Worm (Caenorhabditis elegans): ENCODE data around the gene clec-165.

Gene clec-165

DNA sequence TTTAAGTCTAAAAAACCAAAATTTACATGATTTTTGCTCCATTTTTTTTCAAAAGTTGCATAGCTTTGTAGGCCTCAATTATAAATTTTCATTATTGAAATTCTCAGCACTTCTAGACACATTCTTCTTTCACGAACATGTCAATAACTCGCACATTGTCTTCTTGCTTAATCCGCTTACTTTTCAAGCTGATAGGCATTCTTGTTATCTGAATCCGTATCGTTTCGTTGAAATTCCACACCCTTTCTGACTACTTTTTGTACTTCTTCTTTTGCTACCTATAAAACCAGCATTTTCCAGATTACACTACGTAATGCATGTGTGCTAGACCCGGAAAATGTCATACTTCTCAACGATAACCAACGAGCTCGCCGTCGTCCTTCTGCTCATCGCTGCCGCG, 30.4 kb downstream of the clec-165 start, which contains the start of gene W09G12.9:
TSS of gene W09G12.9 (plus strand) at position 301 of the 400 bp plus-strand sequence.
- TF ChIP-seq Y55F3AM.14 (GFP tag; optimal IDR thresholded peaks at IDR 0.05), result no peak
- TF ChIP-seq nhr-237 (tag; optimal IDR thresholded peaks at IDR 0.05), result no peak
- no peak for TF ChIP-seq ama-1 (optimal IDR thresholded peaks at IDR 0.05)
- TF ChIP-seq lin-11 (tag; optimal IDR thresholded peaks at IDR 0.05), result no peak
- TF ChIP-seq nhr-10 (tag; optimal IDR thresholded peaks at IDR 0.05), result no peak
- TF ChIP-seq lin-13 (GFP tag; optimal IDR thresholded peaks at IDR 0.05), result no peak
- TF ChIP-seq ztf-1 (GFP tag; conservative IDR thresholded peaks at IDR 0.05), result no peak
- no peak for TF ChIP-seq blmp-1 (tag; optimal IDR thresholded peaks at IDR 0.05; ENCODE audit: insufficient read depth)
- TF ChIP-seq ZK546.5 (tag; optimal IDR thresholded peaks at IDR 0.05), result no peak
- TF ChIP-seq sma-9 (GFP tag; optimal IDR thresholded peaks at IDR 0.05), result no peak
- TF ChIP-seq sma-9 (tag; optimal IDR thresholded peaks at IDR 0.05), result no peak
- no peak for TF ChIP-seq nhr-21 (tag; optimal IDR thresholded peaks at IDR 0.05)
- no peak for TF ChIP-seq elt-1 (tag; optimal IDR thresholded peaks at IDR 0.05)
- no peak for TF ChIP-seq nhr-23 (tag; optimal IDR thresholded peaks at IDR 0.05)
- TF ChIP-seq lin-39 (tag; optimal IDR thresholded peaks at IDR 0.05), result no peak
- no peak for TF ChIP-seq elt-3 (tag; optimal IDR thresholded peaks at IDR 0.05)
- no peak for TF ChIP-seq ceh-82 (tag; optimal IDR thresholded peaks at IDR 0.05)
- no peak for TF ChIP-seq aly-2 (tag; optimal IDR thresholded peaks at IDR 0.05)
- no peak for TF ChIP-seq crh-2 (tag; optimal IDR thresholded peaks at IDR 0.05)
- no peak for TF ChIP-seq nhr-12 (tag; optimal IDR thresholded peaks at IDR 0.05)

DNA sequence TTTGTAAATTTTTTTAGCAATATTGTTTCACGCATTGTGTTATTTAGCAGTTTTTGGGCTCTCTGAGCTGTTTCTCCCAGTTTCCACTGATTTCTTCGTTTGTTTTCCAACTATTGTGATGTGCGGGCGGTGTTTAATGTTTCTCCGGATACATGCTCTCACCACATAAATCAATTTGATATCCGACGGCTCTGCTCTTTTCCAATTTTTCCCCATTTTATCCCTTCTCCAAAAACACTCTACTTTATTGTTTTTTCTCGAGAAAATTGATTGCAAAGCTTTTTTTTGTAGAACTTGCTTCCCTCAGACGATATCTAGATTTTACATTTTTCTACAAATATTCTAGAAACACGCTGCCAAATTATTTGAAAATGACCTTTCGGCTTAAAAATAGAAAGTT, 31.1 kb downstream of the clec-165 start:
- no peak for TF ChIP-seq lin-13 (GFP tag; optimal IDR thresholded peaks at IDR 0.05)
- TF ChIP-seq C34F6.9 (tag; optimal IDR thresholded peaks at IDR 0.05), result no peak
- no peak for TF ChIP-seq blmp-1 (tag; optimal IDR thresholded peaks at IDR 0.05; ENCODE audit: insufficient read depth)
- TF ChIP-seq nhr-21 (tag; optimal IDR thresholded peaks at IDR 0.05), result no peak
- TF ChIP-seq unc-62 (GFP tag; optimal IDR thresholded peaks at IDR 0.05), result no peak
- no peak for TF ChIP-seq nhr-12 (tag; optimal IDR thresholded peaks at IDR 0.05)
- TF ChIP-seq peb-1 (tag; optimal IDR thresholded peaks at IDR 0.05), result no peak
- no peak for TF ChIP-seq mdl-1 (tag; optimal IDR thresholded peaks at IDR 0.05)
- TF ChIP-seq R02D3.7 (tag; optimal IDR thresholded peaks at IDR 0.05), result no peak
- no peak for TF ChIP-seq aly-2 (tag; optimal IDR thresholded peaks at IDR 0.05)
- no peak for TF ChIP-seq unc-39 (tag; optimal IDR thresholded peaks at IDR 0.05)
- TF ChIP-seq gmeb-1 (tag; optimal IDR thresholded peaks at IDR 0.05), result no peak
- TF ChIP-seq fos-1 (tag; optimal IDR thresholded peaks at IDR 0.05), result no peak
- no peak for TF ChIP-seq ztf-11 (tag; optimal IDR thresholded peaks at IDR 0.05)
- no peak for TF ChIP-seq mbf-1 (tag; optimal IDR thresholded peaks at IDR 0.05)
- no peak for TF ChIP-seq ztf-1 (GFP tag; conservative IDR thresholded peaks at IDR 0.05)

DNA sequence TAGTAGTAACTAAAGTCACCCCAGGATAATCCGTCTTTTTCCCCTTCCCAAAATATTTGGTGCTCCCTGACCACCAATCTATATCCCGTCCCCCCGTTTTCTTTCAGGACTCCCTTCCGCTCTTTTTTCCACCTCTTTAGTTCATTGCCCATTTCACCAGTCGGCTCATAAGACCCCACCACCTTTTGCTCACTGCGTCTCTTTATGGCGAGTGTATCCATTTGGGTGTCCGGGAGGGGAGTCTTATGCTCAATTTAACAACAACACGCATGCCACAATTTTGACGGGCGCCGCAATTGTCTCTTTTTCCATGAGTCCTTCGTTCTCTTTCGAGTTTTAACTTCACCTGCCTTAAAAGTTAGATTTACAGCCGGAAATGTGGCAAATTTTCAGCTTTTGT, 33.5 kb downstream of the clec-165 start:
- TF ChIP-seq aly-2 (tag; optimal IDR thresholded peaks at IDR 0.05) (no peak), C34F6.9 (tag; optimal IDR thresholded peaks at IDR 0.05) (peak; percentile 38), mdl-1 (tag; optimal IDR thresholded peaks at IDR 0.05) (no peak), elt-1 (tag; optimal IDR thresholded peaks at IDR 0.05) (no peak), dmd-4 (tag; optimal IDR thresholded peaks at IDR 0.05) (no peak), skn-1 (tag; optimal IDR thresholded peaks at IDR 0.05) (no peak), nhr-21 (tag; optimal IDR thresholded peaks at IDR 0.05) (no peak), peb-1 (tag; optimal IDR thresholded peaks at IDR 0.05) (no peak), nhr-11 (tag; optimal IDR thresholded peaks at IDR 0.05) (no peak), unc-62 (GFP tag; optimal IDR thresholded peaks at IDR 0.05) (no peak), nhr-129 (tag; optimal IDR thresholded peaks at IDR 0.05) (peak; percentile 38), lin-11 (tag; optimal IDR thresholded peaks at IDR 0.05) (peak; percentile 49), elt-3 (tag; optimal IDR thresholded peaks at IDR 0.05) (no peak), ztf-4 (tag; optimal IDR thresholded peaks at IDR 0.05) (no peak), sem-4 (tag; optimal IDR thresholded peaks at IDR 0.05) (no peak), egl-27 (tag; optimal IDR thresholded peaks at IDR 0.05) (no peak), fos-1 (tag; optimal IDR thresholded peaks at IDR 0.05) (no peak), nhr-6 (tag; optimal IDR thresholded peaks at IDR 0.05) (no peak), lin-13 (GFP tag; optimal IDR thresholded peaks at IDR 0.05) (no peak), nhr-237 (tag; optimal IDR thresholded peaks at IDR 0.05) (no peak), snpc-4 (tag; optimal IDR thresholded peaks at IDR 0.05) (no peak), ceh-16 (tag; optimal IDR thresholded peaks at IDR 0.05) (no peak), F13H6.1 (tag; optimal IDR thresholded peaks at IDR 0.05) (no peak), mbf-1 (tag; optimal IDR thresholded peaks at IDR 0.05) (no peak), nhr-77 (tag; optimal IDR thresholded peaks at IDR 0.05) (no peak), mab-5 (tag; optimal IDR thresholded peaks at IDR 0.05) (no peak), nhr-12 (tag; optimal IDR thresholded peaks at IDR 0.05) (no peak), Y55F3AM.14 (GFP tag; optimal IDR thresholded peaks at IDR 0.05) (no peak), unc-39 (tag; optimal IDR thresholded peaks at IDR 0.05) (no peak), ZK546.5 (tag; optimal IDR thresholded peaks at IDR 0.05) (no peak), unc-55 (GFP tag; optimal IDR thresholded peaks at IDR 0.05) (peak; percentile 38), lsy-2 (tag; optimal IDR thresholded peaks at IDR 0.05) (peak in 1 of 2 experiments; percentile 31), R02D3.7 (tag; optimal IDR thresholded peaks at IDR 0.05) (no peak)
